Worm (Caenorhabditis elegans) whole organism, L4 larva: ENCODE results near the gene emc-3.

Experiments
- F10B5.3 ChIP-seq: sonication (generic microtip); optimal IDR thresholded peaks from 2 replicates; lab custom pipeline; 2016; ENCODE audit warnings: mild to moderate bottlenecking, missing genetic modification characterization, missing compliant biosample characterization
- F49E8.2 ChIP-seq: sonication (generic microtip); optimal IDR thresholded peaks from 2 replicates; lab custom pipeline; 2016; ENCODE audit warnings: missing compliant biosample characterization, mild to moderate bottlenecking, missing genetic modification characterization, borderline replicate concordance
- Y5F2A.4 ChIP-seq: fragments of 200-800 bp; sonication (Bioruptor generic); optimal IDR thresholded peaks from 2 replicates; lab custom pipeline; 2018; ENCODE audit warnings: mild to moderate bottlenecking, missing genetic modification characterization, missing compliant biosample characterization
- aha-1 ChIP-seq: fragments of 150-350 bp; peaks from one replicate; lab custom pipeline; 2014; ENCODE audit warnings: missing biosample characterization, missing genetic modification characterization
- aly-2 ChIP-seq: sonication (generic microtip); optimal IDR thresholded peaks from 2 replicates; lab custom pipeline; 2018; ENCODE audit warnings: missing biosample characterization, missing genetic modification characterization
- ama-1 ChIP-seq: fragments of 150-350 bp; optimal IDR thresholded peaks from 2 replicates; lab custom pipeline; 2014; ENCODE audit warnings: inconsistent platforms, mixed read lengths
- attf-4 ChIP-seq: sonication (generic microtip); optimal IDR thresholded peaks from 3 replicates; lab custom pipeline; 2017; ENCODE audit warnings: missing biosample characterization, missing genetic modification characterization
- daf-16 ChIP-seq, 3 experiments: sonication (generic microtip); optimal IDR thresholded peaks; 2 replicates each; lab custom pipeline; 2016 to 2017; ENCODE audit warnings: missing genetic modification characterization in 3 of 3, missing genetic modification reagents in 3 of 3, mild to moderate bottlenecking in 2 of 3, missing compliant biosample characterization in 2 of 3, missing biosample characterization in 1 of 3, moderate library complexity in 1 of 3
- daf-8 ChIP-seq: fragments of 200-800 bp; sonication (Bioruptor generic); IDR thresholded peaks from 2 replicates; pipeline ENCODE4 v1.3.6; 2022; ENCODE audit warnings: missing genetic modification characterization, missing compliant biosample characterization
- dmd-6 ChIP-seq: fragments of 200-800 bp; sonication (Bioruptor generic); IDR thresholded peaks from 2 replicates; pipeline ENCODE4 v1.3.6; 2022; ENCODE audit warnings: missing genetic modification reagents, missing genetic modification characterization, missing compliant biosample characterization
- dpl-1 ChIP-seq: fragments of 150-350 bp; optimal IDR thresholded peaks from 2 replicates; lab custom pipeline; 2014; ENCODE audit warnings: missing biosample characterization, missing genetic modification reagents, missing genetic modification characterization
- dve-1 ChIP-seq: sonication (generic microtip); optimal IDR thresholded peaks from 2 replicates; lab custom pipeline; 2017; ENCODE audit warnings: antibody characterized with exemption, mild to moderate bottlenecking, missing genetic modification characterization, missing compliant biosample characterization; ENCODE audit not compliant: insufficient read depth
- egl-43 ChIP-seq: fragments of 200-800 bp; sonication (Bioruptor generic); IDR thresholded peaks from 2 replicates; pipeline ENCODE4 v1.3.6; 2022; ENCODE audit warnings: missing genetic modification reagents, missing genetic modification characterization, missing compliant biosample characterization
- fos-1 ChIP-seq: fragments of 150-350 bp; optimal IDR thresholded peaks from 2 replicates; lab custom pipeline; 2014; ENCODE audit warnings: missing biosample characterization, missing genetic modification characterization
- gei-8 ChIP-seq: fragments of 200-800 bp; sonication (Bioruptor generic); optimal IDR thresholded peaks from 2 replicates; lab custom pipeline; 2018; ENCODE audit warnings: mild to moderate bottlenecking, missing genetic modification characterization, missing compliant biosample characterization
- hif-1 ChIP-seq, 2 experiments: sonication (generic microtip); optimal IDR thresholded peaks; 2 replicates each; lab custom pipeline; 2016 to 2017; ENCODE audit warnings: missing compliant biosample characterization in 2 of 2, missing genetic modification characterization in 2 of 2, missing genetic modification reagents in 2 of 2, missing genotype in 2 of 2, mild to moderate bottlenecking in 1 of 2
- hlh-11 ChIP-seq: fragments of 200-800 bp; sonication (Bioruptor generic); optimal IDR thresholded peaks from 2 replicates; lab custom pipeline; 2018; ENCODE audit warnings: mild to moderate bottlenecking, missing genetic modification characterization, missing compliant biosample characterization
- hlh-30 ChIP-seq: sonication (generic microtip); optimal IDR thresholded peaks from 2 replicates; lab custom pipeline; 2017; ENCODE audit warnings: antibody characterized with exemption, mild to moderate bottlenecking, missing genetic modification characterization, missing compliant biosample characterization; ENCODE audit not compliant: insufficient read depth
- jun-1 ChIP-seq: fragments of 150-350 bp; optimal IDR thresholded peaks from 2 replicates; lab custom pipeline; 2014; ENCODE audit warnings: missing biosample characterization, missing genetic modification reagents, missing genetic modification characterization
- lin-29 ChIP-seq: fragments of 200-800 bp; sonication (Bioruptor generic); IDR thresholded peaks from 2 replicates; pipeline ENCODE4 v1.3.6; 2022; ENCODE audit warnings: missing genetic modification reagents, missing genetic modification characterization, missing compliant biosample characterization
- lin-38 ChIP-seq: fragments of 200-800 bp; sonication (Bioruptor generic); IDR thresholded peaks from 2 replicates; pipeline ENCODE4 v1.3.6; 2022; ENCODE audit warnings: missing genetic modification reagents, missing genetic modification characterization, missing compliant biosample characterization
- lsy-2 ChIP-seq, 2 experiments: fragments of 150-350 bp in 1 of 2; sonication (generic microtip) in 1 of 2; optimal IDR thresholded peaks; 2 replicates each; lab custom pipeline; 2014 to 2017; ENCODE audit warnings: missing biosample characterization in 2 of 2, missing genetic modification characterization in 2 of 2
- mdl-1 ChIP-seq, 2 experiments: fragments of 150-350 bp in 1 of 2; sonication (generic microtip) in 1 of 2; optimal IDR thresholded peaks; 2 replicates each; lab custom pipeline; 2014 to 2017; ENCODE audit warnings: missing biosample characterization in 2 of 2, missing genetic modification characterization in 2 of 2
- mdt-29 ChIP-seq: fragments of 200-800 bp; sonication (Bioruptor generic); IDR thresholded peaks from 2 replicates; pipeline ENCODE4 v1.3.6; 2022; ENCODE audit warnings: missing genetic modification reagents, missing genetic modification characterization, missing compliant biosample characterization
- mxl-2 ChIP-seq: fragments of 200-800 bp; sonication (Bioruptor generic); conservative IDR thresholded peaks from 2 replicates; pipeline ENCODE4 v1.3.6; 2022; ENCODE audit warnings: missing genetic modification reagents, missing genetic modification characterization, missing compliant biosample characterization
- nhr-102 ChIP-seq: sonication (generic microtip); optimal IDR thresholded peaks from 2 replicates; lab custom pipeline; 2016; ENCODE audit warnings: mild to moderate bottlenecking, missing genetic modification characterization, moderate library complexity, missing compliant biosample characterization
- nhr-28 ChIP-seq: fragments of 150-350 bp; optimal IDR thresholded peaks from 2 replicates; lab custom pipeline; 2014; ENCODE audit warnings: missing biosample characterization, missing genetic modification characterization
- nhr-41 ChIP-seq: fragments of 200-800 bp; sonication (Bioruptor generic); IDR thresholded peaks from 2 replicates; pipeline ENCODE4 v1.3.6; 2022; ENCODE audit warnings: missing genetic modification reagents, missing genetic modification characterization, missing compliant biosample characterization
- nhr-48 ChIP-seq: sonication (generic microtip); optimal IDR thresholded peaks from 2 replicates; lab custom pipeline; 2016; ENCODE audit warnings: mild to moderate bottlenecking, missing genetic modification characterization, missing compliant biosample characterization
- nhr-76 ChIP-seq: fragments of 150-350 bp; optimal IDR thresholded peaks from 2 replicates; lab custom pipeline; 2014; ENCODE audit warnings: missing biosample characterization, missing genetic modification characterization
- php-3 ChIP-seq: fragments of 200-800 bp; sonication (Bioruptor generic); IDR thresholded peaks from 2 replicates; pipeline ENCODE4 v1.3.6; 2022; ENCODE audit warnings: missing genetic modification reagents, missing genetic modification characterization, missing compliant biosample characterization
- pqm-1 ChIP-seq: sonication (generic microtip); optimal IDR thresholded peaks from 2 replicates; lab custom pipeline; 2017; ENCODE audit warnings: missing biosample characterization, missing genetic modification characterization
- set-16 ChIP-seq: fragments of 200-800 bp; sonication (Bioruptor generic); IDR thresholded peaks from 2 replicates; pipeline ENCODE4 v1.3.6; 2022; ENCODE audit warnings: missing genetic modification reagents, missing genetic modification characterization, missing compliant biosample characterization
- spr-3 ChIP-seq: fragments of 200-800 bp; sonication (Bioruptor generic); optimal IDR thresholded peaks from 2 replicates; lab custom pipeline; 2018; ENCODE audit warnings: mild to moderate bottlenecking, missing genetic modification characterization, missing compliant biosample characterization
- unc-130 ChIP-seq: sonication (generic microtip); optimal IDR thresholded peaks from 2 replicates; lab custom pipeline; 2016; ENCODE audit warnings: missing genetic modification reagents, missing genetic modification characterization, missing compliant biosample characterization
- unc-62 ChIP-seq, 3 experiments: fragments of 150-350 bp in 1 of 3; sonication (generic microtip); optimal IDR thresholded peaks in 2 of 3; peaks in 1 of 3; 1 replicate in 1 of 3; 2 replicates in 2 of 3; lab custom pipeline; 2014 to 2017; ENCODE audit warnings: missing biosample characterization in 3 of 3, missing genetic modification characterization in 3 of 3, missing genetic modification reagents in 3 of 3, missing genotype in 1 of 3
- zfp-2 ChIP-seq: sonication (generic microtip); optimal IDR thresholded peaks from 2 replicates; lab custom pipeline; 2016; ENCODE audit warnings: mild to moderate bottlenecking, missing genetic modification characterization, missing compliant biosample characterization
- zfp-3 ChIP-seq: fragments of 200-800 bp; sonication (Bioruptor generic); conservative IDR thresholded peaks from 2 replicates; pipeline ENCODE4 v1.3.6; 2022; ENCODE audit warnings: missing genetic modification reagents, missing genetic modification characterization, missing compliant biosample characterization
- ztf-7 ChIP-seq: fragments of 150-350 bp; optimal IDR thresholded peaks from 2 replicates; lab custom pipeline; 2014; ENCODE audit warnings: missing biosample characterization, missing genetic modification characterization

Gene emc-3

DNA sequence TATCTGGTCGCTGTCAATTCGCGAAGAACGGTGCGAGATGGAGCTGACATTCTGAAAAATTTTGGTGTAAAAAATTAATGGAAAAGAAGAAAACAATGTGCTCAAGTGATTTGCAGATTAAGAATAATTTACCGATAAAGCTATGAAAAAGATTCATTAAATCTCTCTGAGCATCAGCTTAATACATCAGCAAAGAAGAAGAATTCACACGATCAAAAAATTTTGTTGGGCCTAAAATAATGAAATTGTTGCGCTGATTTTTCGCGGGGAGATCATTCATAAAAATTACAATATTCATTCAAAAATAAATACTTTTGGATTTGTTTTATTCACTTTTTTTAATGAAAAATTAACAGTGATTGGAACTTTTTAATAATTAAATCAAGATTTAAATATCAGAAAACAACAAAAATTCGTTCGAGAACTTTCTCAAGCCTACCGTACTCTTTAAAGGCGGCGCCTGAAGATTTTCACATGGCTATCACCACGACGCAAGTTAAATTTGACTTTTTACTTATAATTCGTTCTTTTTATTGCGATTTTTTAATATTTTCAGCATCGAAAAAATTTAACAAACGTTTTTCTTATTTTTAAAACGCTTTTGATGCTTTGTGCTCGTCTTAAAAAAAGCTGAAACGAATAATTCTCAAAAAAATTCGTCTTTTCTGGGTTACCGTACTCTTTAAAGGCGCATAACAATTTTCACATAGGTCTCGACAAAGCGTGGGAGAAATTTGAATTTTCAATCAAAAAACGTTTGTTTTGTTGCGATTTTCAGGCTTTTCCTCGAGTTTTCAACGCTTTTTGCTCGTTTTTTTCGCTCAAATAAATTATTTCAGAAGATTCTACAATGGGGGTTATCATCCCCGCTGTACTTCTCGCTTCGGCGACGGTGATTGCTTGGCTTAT is 19.0 kb upstream of the emc-3 start, which contains the start of the genes memi-2 and cyp-31A5:
TSS of gene memi-2 (minus strand) at position 51 of the 909 bp plus-strand sequence.
TSS of gene cyp-31A5 (plus strand) at position 834 of the 909 bp plus-strand sequence.
- TF ChIP-seq jun-1 (tag; lab: Kevin White, UChicago) (no peak), unc-62 (GFP tag; optimal IDR thresholded peaks at IDR 0.05 in 1 of 2; lab: Kevin White, UChicago) (peak in 1 of 2 experiments; percentile 41), unc-62 (tag; optimal IDR thresholded peaks at IDR 0.05; lab: Kevin White, UChicago) (no peak), zfp-3 (GFP tag; lab: Robert Waterston, UW) (no peak), gei-8 (GFP tag; lab: Kevin White, UChicago) (no peak), unc-130 (GFP tag; lab: Kevin White, UChicago) (peak; percentile 19), php-3 (GFP tag; lab: Robert Waterston, UW) (no peak), fos-1 (tag; lab: Kevin White, UChicago) (no peak)
- TF ChIP-seq, all 104 proteins: peak for 2

DNA sequence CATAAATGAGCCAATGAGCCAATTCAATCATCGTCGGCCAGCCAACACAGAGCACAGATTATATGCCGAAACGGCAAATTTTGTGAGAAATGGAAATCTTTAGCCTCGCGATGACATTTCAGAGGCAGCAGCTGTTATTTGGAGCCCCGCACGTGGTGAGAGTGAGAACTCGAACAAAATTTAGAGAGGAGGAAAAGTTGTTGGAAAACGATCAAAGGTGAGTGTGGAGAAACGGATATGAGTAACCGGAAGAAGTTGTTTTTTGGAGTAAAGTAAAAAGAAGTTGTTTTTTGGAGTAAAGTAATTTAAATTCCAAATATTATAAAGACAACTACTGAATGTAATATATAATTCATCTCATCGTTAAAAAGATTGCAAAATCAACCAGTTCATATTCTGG is 17.0 kb upstream of the emc-3 start, which contains the start of gene Y62E10A.13:
TSS of gene Y62E10A.13 (minus strand) at position 326 of the 400 bp plus-strand sequence.
- TF ChIP-seq nhr-41 (GFP tag; lab: Robert Waterston, UW) (no peak), F49E8.2 (tag; lab: Kevin White, UChicago) (peak; percentile 9), lin-38 (GFP tag; lab: Robert Waterston, UW) (peak; percentile 42; the same call in 1 of the 2 replicates)

DNA sequence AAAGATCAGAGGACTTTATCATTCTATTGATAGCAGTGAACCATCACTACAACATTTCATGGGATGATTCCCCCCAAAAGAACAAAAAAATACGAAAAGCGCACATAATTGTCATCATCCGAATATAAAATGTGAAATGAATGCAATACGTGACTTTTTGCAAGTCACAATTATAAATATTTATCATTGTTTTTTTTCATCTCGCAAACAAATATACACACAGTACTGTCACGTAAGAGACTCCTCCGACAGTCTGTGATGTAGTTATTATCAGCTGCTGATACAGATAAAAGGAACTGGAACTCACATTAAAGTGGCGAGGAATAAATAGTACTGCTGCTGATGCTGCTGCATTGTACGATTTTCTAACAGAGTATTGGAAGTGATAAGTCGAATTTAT is 14.7 kb upstream of the emc-3 start:
- TF ChIP-seq lin-38 (GFP tag; lab: Robert Waterston, UW) (no peak), Y5F2A.4 (GFP tag; lab: Kevin White, UChicago) (no peak), dmd-6 (GFP tag; lab: Robert Waterston, UW) (peak; percentile 60), mxl-2 (GFP tag; lab: Robert Waterston, UW) (peak; percentile 59; the same call in 1 of the 2 replicates), nhr-48 (tag; lab: Kevin White, UChicago) (peak; percentile 61), nhr-28 (tag; lab: Kevin White, UChicago) (peak; percentile 90), zfp-2 (tag; lab: Kevin White, UChicago) (no peak), hlh-11 (tag; lab: Kevin White, UChicago) (peak; percentile 65), hif-1 (tag; optimal IDR thresholded peaks at IDR 0.05; lab: Kevin White, UChicago) (peak; percentile 93 to 98), aha-1 (tag; lab: Kevin White, UChicago) (peak; percentile 100), mdl-1 (tag; optimal IDR thresholded peaks at IDR 0.05; lab: Kevin White, UChicago) (peak in 1 of 2 experiments; percentile 32), pqm-1 (tag; lab: Kevin White, UChicago) (peak; percentile 75), ztf-7 (tag; lab: Kevin White, UChicago) (peak; percentile 21), daf-16 (GFP tag; optimal IDR thresholded peaks at IDR 0.05; lab: Kevin White, UChicago) (no peak), daf-16 (tag; optimal IDR thresholded peaks at IDR 0.05; lab: Kevin White, UChicago) (peak; percentile 97), hlh-30 (tag; lab: Kevin White, UChicago) (peak; percentile 64), nhr-102 (tag; lab: Kevin White, UChicago) (peak; percentile 35), php-3 (GFP tag; lab: Robert Waterston, UW) (peak; percentile 52; the same call in 1 of the 2 replicates), dve-1 (tag; lab: Kevin White, UChicago) (peak; percentile 77), set-16 (GFP tag; lab: Robert Waterston, UW) (no peak), zfp-3 (GFP tag; lab: Robert Waterston, UW) (no peak), lsy-2 (tag; optimal IDR thresholded peaks at IDR 0.05; lab: Kevin White, UChicago) (peak in 1 of 2 experiments; percentile 16)
- TF ChIP-seq, all 104 proteins: peak for 16

DNA sequence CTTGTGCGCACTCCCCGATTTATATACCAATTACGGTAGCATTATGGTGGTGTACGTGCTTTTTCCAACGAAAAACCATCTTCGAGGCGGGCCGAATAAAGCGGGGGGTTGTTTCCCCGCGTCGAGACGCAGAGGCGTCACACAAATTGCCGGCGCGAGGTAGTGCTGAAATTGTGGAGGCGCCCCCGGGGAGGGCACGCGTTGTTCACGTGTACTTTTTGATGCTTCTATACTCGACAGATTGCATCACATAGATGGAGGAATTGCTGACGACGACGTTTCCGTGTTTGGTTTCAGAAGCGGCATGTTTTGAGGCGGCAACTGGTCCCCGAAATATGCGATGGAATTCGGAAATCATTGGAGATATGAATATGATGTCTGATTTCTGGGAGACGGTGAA is 13.5 kb upstream of the emc-3 start:
- peak; percentile 72 for TF ChIP-seq egl-43 (GFP tag; lab: Robert Waterston, UW)
- no peak for TF ChIP-seq nhr-76 (tag; lab: Kevin White, UChicago)
- peak; percentile 16; the same call in 1 of the 2 replicates for TF ChIP-seq lin-29 (GFP tag; lab: Robert Waterston, UW)
- TF ChIP-seq dpl-1: peak; percentile 64
- peak; percentile 97 for TF ChIP-seq hlh-11 (tag; lab: Kevin White, UChicago)
- TF ChIP-seq daf-8 (GFP tag; lab: Robert Waterston, UW): no peak
- no peak for TF ChIP-seq zfp-3 (GFP tag; lab: Robert Waterston, UW)
- no peak for TF ChIP-seq attf-4
- TF ChIP-seq ama-1 (lab: Kevin White, UChicago): no peak
- no peak for TF ChIP-seq aly-2 (tag; lab: Kevin White, UChicago)
- peak; percentile 100 for TF ChIP-seq mxl-2 (GFP tag; lab: Robert Waterston, UW)
- TF ChIP-seq fos-1 (tag; lab: Kevin White, UChicago): no peak
- no peak for TF ChIP-seq F10B5.3 (tag; lab: Kevin White, UChicago)
- TF ChIP-seq spr-3 (GFP tag; lab: Kevin White, UChicago): peak; percentile 6
- peak; percentile 100 for TF ChIP-seq aha-1 (tag; lab: Kevin White, UChicago)
- TF ChIP-seq mdt-29 (GFP tag; lab: Robert Waterston, UW): 0 out of 2 replicates have a peak, but pooled peaks have one; percentile 35
- peak; percentile 46 for TF ChIP-seq jun-1 (tag; lab: Kevin White, UChicago)
- peak; percentile 98 for TF ChIP-seq dmd-6 (GFP tag; lab: Robert Waterston, UW)
- TF ChIP-seq hif-1 (tag; optimal IDR thresholded peaks at IDR 0.05; lab: Kevin White, UChicago): peak; percentile 96 to 100
